Worm (Caenorhabditis elegans) whole organism, midembryonic: ENCODE results near the gene ani-2.

Experiments used
- cog-1 ChIP-seq: sonication (generic microtip); optimal IDR thresholded peaks from 2 replicates; lab custom pipeline; 2016; ENCODE audit warnings: missing genetic modification characterization, missing compliant biosample characterization
- flt-1 ChIP-seq: fragments of 200-800 bp; sonication (Bioruptor generic); IDR thresholded peaks from 2 replicates; pipeline ENCODE4 v1.3.6; 2022; ENCODE audit warnings: missing genetic modification characterization, missing compliant biosample characterization
- ref-1 ChIP-seq: fragments of 200-800 bp; sonication (Bioruptor generic); conservative IDR thresholded peaks from 2 replicates; pipeline ENCODE4 v1.3.6; 2022; ENCODE audit warnings: missing genetic modification reagents, missing genetic modification characterization, missing compliant biosample characterization
- ztf-23 ChIP-seq: fragments of 200-800 bp; sonication (Bioruptor generic); IDR thresholded peaks from 2 replicates; pipeline ENCODE4 v1.3.6; 2022; ENCODE audit warnings: missing genetic modification reagents, missing genetic modification characterization, missing compliant biosample characterization
- ztf-29 ChIP-seq: fragments of 200-800 bp; sonication (Bioruptor generic); IDR thresholded peaks from 2 replicates; pipeline ENCODE4 v1.3.6; 2022; ENCODE audit warnings: missing genetic modification reagents, missing genetic modification characterization, missing compliant biosample characterization

- no peak for TF ChIP-seq flt-1 (GFP tag; lab: Robert Waterston, UW)
- no peak for TF ChIP-seq ref-1
- no peak for TF ChIP-seq cog-1
- no peak for TF ChIP-seq ztf-29 (GFP tag; lab: Robert Waterston, UW)
- no peak for TF ChIP-seq ztf-23 (GFP tag; lab: Robert Waterston, UW)
Observed at ce11 chrII:6377381-6377948, 12.3 kb upstream of the ani-2 start.
